Fruit fly (Drosophila melanogaster): ENCODE measurements around the gene CG15812.

CG15812 gene

dm6 chr3L:3178530-3179096, 18.8 kb downstream of the CG15812 start, which contains the start of the genes MnM and Girdin (continued):
- peak; percentile 76; the same call in 2 of the 3 replicates for TF ChIP-seq hb (GFP tag; IDR thresholded peaks at IDR 0.05; ENCODE audit: partially characterized antibody)
- peak; percentile 77 for TF ChIP-seq CG3163 (GFP tag; optimal IDR thresholded peaks at IDR 0.05)
- peak; percentile 15 for TF ChIP-seq CG30431 (GFP tag; optimal IDR thresholded peaks at IDR 0.05)
- TF ChIP-seq phol (tag; optimal IDR thresholded peaks at IDR 0.05), result peak; percentile 65
- no peak for TF ChIP-seq bcd (GFP tag; optimal IDR thresholded peaks at IDR 0.05)
- no peak for TF ChIP-seq Spps (tag; optimal IDR thresholded peaks at IDR 0.05)
- peak; percentile 65 for TF ChIP-seq CG18011 (GFP tag; optimal IDR thresholded peaks at IDR 0.05)
- TF ChIP-seq Dbx (GFP tag; IDR thresholded peaks at IDR 0.05), result peak; percentile 61
- TF ChIP-seq CG15601 (tag; optimal IDR thresholded peaks at IDR 0.05), result no peak
- peak; percentile 54 for TF ChIP-seq zen (tag; optimal IDR thresholded peaks at IDR 0.05)
- TF ChIP-seq schlank (tag; optimal IDR thresholded peaks at IDR 0.05), result no peak
- TF ChIP-seq pan (optimal IDR thresholded peaks at IDR 0.05), result no peak
- TF ChIP-seq pan (GFP tag; optimal IDR thresholded peaks at IDR 0.05 in 1 of 2, IDR thresholded peaks at IDR 0.05 in 1 of 2), result no peak
- TF ChIP-seq esg (GFP tag; conservative IDR thresholded peaks at IDR 0.05), result peak; percentile 42
- peak; percentile 45 for TF ChIP-seq CG4820 (GFP tag; optimal IDR thresholded peaks at IDR 0.05)
- peak; percentile 75 for TF ChIP-seq Abd-B (GFP tag; optimal IDR thresholded peaks at IDR 0.05)
- TF ChIP-seq ci (GFP tag; IDR thresholded peaks at IDR 0.05), result peak; percentile 53; the same call in 1 of the 3 replicates
- TF ChIP-seq usp (GFP tag; optimal IDR thresholded peaks at IDR 0.05), result no peak
- TF ChIP-seq Dad (GFP tag; optimal IDR thresholded peaks at IDR 0.05), result peak; percentile 60
- 0 out of 2 replicates have a peak, but pooled peaks have one; percentile 13 for TF ChIP-seq klu (GFP tag; IDR thresholded peaks at IDR 0.05)
- TF ChIP-seq CG3407 (GFP tag; optimal IDR thresholded peaks at IDR 0.05), result no peak
- no peak for TF ChIP-seq oc (tag; optimal IDR thresholded peaks at IDR 0.05)
- no peak for TF ChIP-seq pros (GFP tag; optimal IDR thresholded peaks at IDR 0.05)
- TF ChIP-seq fru (optimal IDR thresholded peaks at IDR 0.05), result no peak
- no peak for TF ChIP-seq Mrtf (GFP tag; IDR thresholded peaks at IDR 0.05)
- no peak for TF ChIP-seq cg (GFP tag; optimal IDR thresholded peaks at IDR 0.05)
- no peak for TF ChIP-seq ttk (GFP tag; IDR thresholded peaks at IDR 0.05)
- TF ChIP-seq her (GFP tag; optimal IDR thresholded peaks at IDR 0.05), result peak; percentile 75
- no peak for TF ChIP-seq Eip74EF (GFP tag; optimal IDR thresholded peaks at IDR 0.05)
- TF ChIP-seq CG9215 (GFP tag; IDR thresholded peaks at IDR 0.05), result peak; percentile 67
- TF ChIP-seq CG7271 (tag; optimal IDR thresholded peaks at IDR 0.05), result no peak
- peak; percentile 87 for TF ChIP-seq unc-4 (GFP tag; IDR thresholded peaks at IDR 0.05; ENCODE audit: partially characterized antibody)
- TF ChIP-seq cad (GFP tag; optimal IDR thresholded peaks at IDR 0.05), result no peak
- no peak for TF ChIP-seq CG6254 (GFP tag; optimal IDR thresholded peaks at IDR 0.05)
- peak; percentile 71 for TF ChIP-seq sens (GFP tag)
- peak; percentile 78 for TF ChIP-seq chn (GFP tag; optimal IDR thresholded peaks at IDR 0.05)
- peak; percentile 75 for TF ChIP-seq hbn (GFP tag; IDR thresholded peaks at IDR 0.05; ENCODE audit: partially characterized antibody)
- TF ChIP-seq chif (GFP tag; optimal IDR thresholded peaks at IDR 0.05), result peak; percentile 37 to 74
- TF ChIP-seq eyg (GFP tag; optimal IDR thresholded peaks at IDR 0.05), result no peak
- TF ChIP-seq CG32767 (GFP tag; IDR thresholded peaks at IDR 0.05), result no peak
- no peak for TF ChIP-seq CG17359 (tag; optimal IDR thresholded peaks at IDR 0.05)
- no peak for TF ChIP-seq tup (GFP tag; optimal IDR thresholded peaks at IDR 0.05)
- TF ChIP-seq CG42726 (GFP tag; IDR thresholded peaks at IDR 0.05; ENCODE audit: partially characterized antibody), result 0 out of 2 replicates have a peak, but pooled peaks have one; percentile 49
- peak; percentile 61 for TF ChIP-seq Chrac-16 (GFP tag; optimal IDR thresholded peaks at IDR 0.05)
- TF ChIP-seq CG8924 (tag; optimal IDR thresholded peaks at IDR 0.05), result peak; percentile 46
- TF ChIP-seq CG8290 (GFP tag; optimal IDR thresholded peaks at IDR 0.05), result peak; percentile 41
- TF ChIP-seq CG8290 (tag; optimal IDR thresholded peaks at IDR 0.05), result peak in 1 of 2 experiments; percentile 25
- TF ChIP-seq CG1832 (GFP tag; optimal IDR thresholded peaks at IDR 0.05), result no peak
- no peak for TF ChIP-seq CG3065 (GFP tag; optimal IDR thresholded peaks at IDR 0.05)
- TF ChIP-seq CG6813 (GFP tag; optimal IDR thresholded peaks at IDR 0.05), result no peak
- TF ChIP-seq CG43689 (GFP tag; IDR thresholded peaks at IDR 0.05), result no peak
